Worm (Caenorhabditis elegans): ENCODE data around the gene srh-76.

Gene srh-76

DNA sequence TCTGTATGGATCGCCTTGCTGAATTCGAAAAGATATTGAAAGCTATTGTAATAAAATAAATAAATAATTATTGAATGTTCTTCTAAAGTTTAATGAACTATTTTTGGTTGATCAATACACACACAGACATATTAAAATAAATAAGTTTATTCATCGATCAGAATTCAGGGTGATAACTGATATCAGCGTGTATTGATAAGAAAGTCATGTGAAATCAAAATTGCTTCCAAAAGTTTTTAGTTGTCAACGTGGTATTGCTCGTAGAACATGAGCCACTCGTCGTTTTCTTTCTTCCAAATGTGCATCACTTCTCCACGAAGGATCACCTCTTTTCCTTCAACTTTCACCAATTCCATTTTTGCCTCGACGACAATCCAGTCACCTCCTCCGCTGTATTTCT, 48.8 kb downstream of the srh-76 start:
- TF ChIP-seq rpc-1 (optimal IDR thresholded peaks at IDR 0.05) (no peak), rpc-1 (tag; optimal IDR thresholded peaks at IDR 0.05) (no peak), B0261.1 (tag; optimal IDR thresholded peaks at IDR 0.05) (no peak), lin-26 (GFP tag; IDR thresholded peaks at IDR 0.05) (no peak), B0336.3 (GFP tag; IDR thresholded peaks at IDR 0.05) (no peak), ceh-100 (GFP tag; IDR thresholded peaks at IDR 0.05) (no peak), nhr-80 (tag; optimal IDR thresholded peaks at IDR 0.05) (no peak), B0035.1 (tag; optimal IDR thresholded peaks at IDR 0.05) (no peak), tlf-1 (GFP tag; optimal IDR thresholded peaks at IDR 0.05) (no peak), mel-28 (tag; optimal IDR thresholded peaks at IDR 0.05; ENCODE audit: borderline replicate concordance) (no peak), xnd-1 (tag; optimal IDR thresholded peaks at IDR 0.05) (no peak), aptf-3 (GFP tag; IDR thresholded peaks at IDR 0.05) (no peak), Y53F4B.3 (GFP tag; IDR thresholded peaks at IDR 0.05) (no peak), lag-1 (GFP tag; IDR thresholded peaks at IDR 0.05) (no peak), ceh-27 (GFP tag; optimal IDR thresholded peaks at IDR 0.05) (no peak), attf-3 (GFP tag; conservative IDR thresholded peaks at IDR 0.05) (no peak)

DNA sequence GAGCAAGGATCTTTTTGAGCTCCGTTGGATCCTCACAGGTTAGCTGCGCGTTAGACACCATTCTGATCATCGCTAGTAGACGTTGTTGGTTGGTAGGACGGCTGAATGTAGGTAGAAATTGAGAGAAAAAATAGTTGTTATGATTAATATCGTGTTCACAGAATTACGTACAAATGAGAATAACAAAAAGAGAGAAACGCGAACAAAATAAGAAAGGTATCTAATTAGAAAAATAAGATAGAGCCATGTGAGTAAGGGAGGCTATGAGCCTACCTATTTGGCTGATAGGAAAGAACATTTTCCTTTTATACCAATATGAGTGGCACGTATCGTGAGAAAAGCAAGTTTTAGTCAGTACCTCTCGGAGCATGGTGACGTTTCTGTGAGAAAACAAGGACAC, 50.1 kb downstream of the srh-76 start, which contains the start of gene C04E6.8:
TSS of gene C04E6.8 (minus strand) at position 101 of the 400 bp plus-strand sequence.
- no peak for TF ChIP-seq ama-1 (optimal IDR thresholded peaks at IDR 0.05)
- TF ChIP-seq ama-1 (GFP tag; optimal IDR thresholded peaks at IDR 0.05), result no peak
- TF ChIP-seq aptf-3 (GFP tag; IDR thresholded peaks at IDR 0.05), result no peak
- no peak for TF ChIP-seq lag-1 (GFP tag; IDR thresholded peaks at IDR 0.05)
- TF ChIP-seq him-1 (tag; optimal IDR thresholded peaks at IDR 0.05), result no peak
- no peak for TF ChIP-seq sea-2 (GFP tag; IDR thresholded peaks at IDR 0.05)
- no peak for TF ChIP-seq F23B12.7 (tag; optimal IDR thresholded peaks at IDR 0.05; ENCODE audit: insufficient read depth)
- no peak for TF ChIP-seq hrde-1 (tag; optimal IDR thresholded peaks at IDR 0.05; ENCODE audit: borderline replicate concordance)
- no peak for TF ChIP-seq Y67H2A.10 (GFP tag; conservative IDR thresholded peaks at IDR 0.05)
- TF ChIP-seq gei-17 (GFP tag; optimal IDR thresholded peaks at IDR 0.05), result no peak
- no peak for TF ChIP-seq ZK185.1 (tag; optimal IDR thresholded peaks at IDR 0.05; ENCODE audit: poor library complexity, severe bottlenecking)
- TF ChIP-seq fkh-3 (tag; optimal IDR thresholded peaks at IDR 0.05), result no peak
- TF ChIP-seq snpc-3.4 (tag; optimal IDR thresholded peaks at IDR 0.05), result no peak
- no peak for TF ChIP-seq ceh-91 (GFP tag; IDR thresholded peaks at IDR 0.05)
